Fruit fly (Drosophila melanogaster): ENCODE results near the gene CG7202.

CG7202 gene

DNA sequence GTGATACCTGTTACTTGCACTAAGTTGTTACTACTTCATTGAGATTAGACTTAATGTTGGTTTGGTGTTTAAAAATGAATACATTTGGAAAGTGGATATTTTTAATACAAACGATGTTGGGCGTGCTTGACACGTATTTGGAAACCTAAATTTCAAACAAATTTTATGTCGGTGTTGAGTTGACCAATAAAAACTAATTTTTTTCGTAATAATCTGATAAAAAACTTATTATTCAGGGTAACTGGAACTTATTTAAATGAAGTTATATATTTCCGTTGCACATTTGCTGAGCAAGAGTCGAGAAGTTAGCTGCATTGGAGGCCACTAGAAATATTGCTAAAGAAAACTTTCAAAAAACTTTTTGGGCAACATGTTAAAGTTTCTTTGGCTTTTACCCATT, 49.5 kb upstream of the CG7202 start, which contains the start of gene CG33290:
Gene CG33290 (plus strand): TSS at position 301 of the 400 bp plus-strand sequence.
- TF ChIP-seq Lpt (GFP tag; optimal IDR thresholded peaks at IDR 0.05) (no peak), CG8290 (GFP tag; optimal IDR thresholded peaks at IDR 0.05) (no peak), CG8290 (tag; optimal IDR thresholded peaks at IDR 0.05) (no peak), CG16863 (GFP tag; optimal IDR thresholded peaks at IDR 0.05) (no peak), pho (GFP tag; optimal IDR thresholded peaks at IDR 0.05) (no peak), ase (GFP tag; IDR thresholded peaks at IDR 0.05) (no peak), dan (GFP tag; IDR thresholded peaks at IDR 0.05) (no peak), dimm (GFP tag; IDR thresholded peaks at IDR 0.05) (no peak)

dm6 chr3L:21539245-21540196, 46.9 kb upstream of the CG7202 start, which contains the start of the genes COX8 and VhaM9.7-b:
TSS of gene COX8 (minus strand) at chr3L:21539447.
TSS of gene VhaM9.7-b (plus strand) at chr3L:21539862.
- TF ChIP-seq HLH3B (GFP tag; IDR thresholded peaks at IDR 0.05) (peak; percentile 70), Dek (tag; optimal IDR thresholded peaks at IDR 0.05) (no peak), CG15011 (GFP tag; optimal IDR thresholded peaks at IDR 0.05) (no peak), fu2 (GFP tag; optimal IDR thresholded peaks at IDR 0.05) (peak; percentile 2), CG31224 (GFP tag; IDR thresholded peaks at IDR 0.05) (peak; percentile 8; the same call in 1 of the 2 replicates), ERR (GFP tag; optimal IDR thresholded peaks at IDR 0.05) (no peak), CG4404 (GFP tag; IDR thresholded peaks at IDR 0.05) (no peak), Taf1 (GFP tag; IDR thresholded peaks at IDR 0.05) (peak; percentile 62; the same call in 1 of the 2 replicates), Bgb (GFP tag; IDR thresholded peaks at IDR 0.05; ENCODE audit: partially characterized antibody) (peak; percentile 58), B-H1 (GFP tag; IDR thresholded peaks at IDR 0.05) (no peak), CG31441 (GFP tag; IDR thresholded peaks at IDR 0.05) (no peak), Optix (GFP tag; IDR thresholded peaks at IDR 0.05) (no peak), CG33557 (GFP tag; optimal IDR thresholded peaks at IDR 0.05) (peak; percentile 32), Sry-δ (GFP tag; optimal IDR thresholded peaks at IDR 0.05) (peak; percentile 93), CG6791 (GFP tag; IDR thresholded peaks at IDR 0.05; ENCODE audit: partially characterized antibody) (peak; percentile 69), CG9932 (GFP tag; IDR thresholded peaks at IDR 0.05) (peak; percentile 88), amos (GFP tag; IDR thresholded peaks at IDR 0.05; ENCODE audit: partially characterized antibody) (peak; percentile 72), vvl (GFP tag; IDR thresholded peaks at IDR 0.05) (no peak; the same call in 1 of the 2 replicates), E2f2 (GFP tag; IDR thresholded peaks at IDR 0.05) (0 out of 2 replicates have a peak, but pooled peaks have one; percentile 30), onecut (GFP tag; IDR thresholded peaks at IDR 0.05) (peak; percentile 82), ci (GFP tag; IDR thresholded peaks at IDR 0.05) (peak; percentile 63), CG18619 (GFP tag; optimal IDR thresholded peaks at IDR 0.05) (peak; percentile 40), CG16863 (GFP tag; optimal IDR thresholded peaks at IDR 0.05) (peak; percentile 40), CG12659 (GFP tag; optimal IDR thresholded peaks at IDR 0.05) (peak; percentile 79), seq (GFP tag; IDR thresholded peaks at IDR 0.05) (no peak), maf-S (GFP tag; optimal IDR thresholded peaks at IDR 0.05) (peak; percentile 38), CG13894 (tag; optimal IDR thresholded peaks at IDR 0.05) (no peak), btn (GFP tag; optimal IDR thresholded peaks at IDR 0.05) (no peak), chif (GFP tag; optimal IDR thresholded peaks at IDR 0.05) (peak; percentile 50 to 51), B-H2 (GFP tag; optimal IDR thresholded peaks at IDR 0.05) (peak; percentile 67), Bdp1 (GFP tag; optimal IDR thresholded peaks at IDR 0.05) (no peak), slbo (GFP tag; IDR thresholded peaks at IDR 0.05) (peak; percentile 80), CG1529 (GFP tag; optimal IDR thresholded peaks at IDR 0.05) (no peak), Opbp (GFP tag; IDR thresholded peaks at IDR 0.05; ENCODE audit: partially characterized antibody) (peak; percentile 60), CG18262 (tag; optimal IDR thresholded peaks at IDR 0.05) (no peak), CG30403 (GFP tag; optimal IDR thresholded peaks at IDR 0.05) (peak; percentile 81), CG1603 (tag; optimal IDR thresholded peaks at IDR 0.05) (peak; percentile 59), CG7745 (tag; optimal IDR thresholded peaks at IDR 0.05) (no peak), kay (GFP tag; optimal IDR thresholded peaks at IDR 0.05) (peak; percentile 20), CG34224 (GFP tag; IDR thresholded peaks at IDR 0.05; ENCODE audit: partially characterized antibody) (peak; percentile 21; the same call in 1 of the 3 replicates), CG2116 (GFP tag; optimal IDR thresholded peaks at IDR 0.05) (peak; percentile 61)
